Fruit fly (Drosophila melanogaster) whole organism, embryonic: ENCODE data around the gene CG6225.
A peak's percentile ranks its signal among the peaks of the same experiment; 100 is the strongest.

Source experiments
- B-H2 ChIP-seq: fragments of 200-800 bp; sonication (Bioruptor generic); optimal IDR thresholded peaks from 2 replicates; lab custom pipeline; 2018; ENCODE audit warnings: missing biosample characterization, mild to moderate bottlenecking, missing genetic modification characterization
- Bteb2 ChIP-seq: fragments of 200-800 bp; sonication (Bioruptor generic); optimal IDR thresholded peaks from 2 replicates; lab custom pipeline; 2016; ENCODE audit warnings: missing biosample characterization, missing genetic modification characterization
- CG10321 ChIP-seq: fragments of 200-800 bp; sonication (Bioruptor generic); IDR thresholded peaks from 2 replicates; pipeline ENCODE4 v1.3.6; 2022; ENCODE audit warnings: missing biosample characterization, missing genetic modification characterization
- CG11560 ChIP-seq: fragments of 200-800 bp; sonication (Bioruptor generic); IDR thresholded peaks from 3 replicates; pipeline ENCODE4 v1.3.6; 2022; ENCODE audit warnings: missing biosample characterization, missing genetic modification characterization
- CG12219 ChIP-seq: fragments of 200-800 bp; sonication (Bioruptor generic); optimal IDR thresholded peaks from 3 replicates; lab custom pipeline; 2018; ENCODE audit warnings: missing biosample characterization, mild to moderate bottlenecking, missing genetic modification characterization
- CG1602 ChIP-seq: fragments of 200-800 bp; sonication (Bioruptor generic); optimal IDR thresholded peaks from 3 replicates; lab custom pipeline; 2016; ENCODE audit warnings: missing biosample characterization, missing genetic modification characterization
- CG17361 ChIP-seq: fragments of 200-800 bp; sonication (Bioruptor generic); IDR thresholded peaks from 3 replicates; pipeline ENCODE4 v1.3.6; 2022; ENCODE audit warnings: missing biosample characterization, missing genetic modification characterization
- CG17612 ChIP-seq: fragments of 200-800 bp; sonication (Bioruptor generic); IDR thresholded peaks from 2 replicates; pipeline ENCODE4 v1.3.6; 2022; ENCODE audit warnings: missing biosample characterization, missing genetic modification characterization
- CG1832 ChIP-seq: fragments of 200-800 bp; sonication (Bioruptor generic); optimal IDR thresholded peaks from 2 replicates; lab custom pipeline; 2017; ENCODE audit warnings: missing biosample characterization, mild to moderate bottlenecking, missing genetic modification characterization, inconsistent platforms
- CG2199 ChIP-seq: fragments of 200-800 bp; sonication (Bioruptor generic); IDR thresholded peaks from 3 replicates; pipeline ENCODE4 v1.3.6; 2022; ENCODE audit warnings: missing biosample characterization, missing genetic modification characterization
- CG32767 ChIP-seq: fragments of 200-800 bp; sonication (Bioruptor generic); IDR thresholded peaks from 2 replicates; pipeline ENCODE4 v1.3.6; 2022; ENCODE audit warnings: missing biosample characterization, missing genetic modification characterization
- CG3838 ChIP-seq: fragments of 200-800 bp; sonication (Bioruptor generic); optimal IDR thresholded peaks from 3 replicates; lab custom pipeline; 2016; ENCODE audit warnings: missing biosample characterization, missing genetic modification characterization
- CG6765 ChIP-seq: fragments of 200-800 bp; sonication (Bioruptor generic); optimal IDR thresholded peaks from 3 replicates; lab custom pipeline; 2017; ENCODE audit warnings: missing biosample characterization, mild to moderate bottlenecking, missing genetic modification characterization
- CG7839 ChIP-seq: fragments of 200-800 bp; sonication (Bioruptor generic); optimal IDR thresholded peaks from 3 replicates; lab custom pipeline; 2018; ENCODE audit warnings: missing biosample characterization, mild to moderate bottlenecking, missing genetic modification characterization, moderate library complexity
- CG8281 ChIP-seq: fragments of 200-800 bp; sonication (Bioruptor generic); optimal IDR thresholded peaks from 2 replicates; lab custom pipeline; 2018; ENCODE audit warnings: missing biosample characterization, mild to moderate bottlenecking, missing genetic modification characterization, moderate library complexity
- CG9797 ChIP-seq: fragments of 200-800 bp; sonication (Bioruptor generic); optimal IDR thresholded peaks from 3 replicates; lab custom pipeline; 2018; ENCODE audit warnings: missing biosample characterization, mild to moderate bottlenecking, missing genetic modification characterization
- Dp ChIP-seq: fragments of 200-800 bp; sonication (Bioruptor generic); optimal IDR thresholded peaks from 2 replicates; lab custom pipeline; 2018; ENCODE audit warnings: missing biosample characterization, mild to moderate bottlenecking, missing genetic modification characterization, moderate library complexity
- E2f2 ChIP-seq: fragments of 200-800 bp; sonication (Bioruptor generic); IDR thresholded peaks from 2 replicates; pipeline ENCODE4 v1.3.6; 2022; ENCODE audit warnings: missing biosample characterization, missing genetic modification characterization
- Hmx ChIP-seq: fragments of 200-800 bp; sonication (Bioruptor generic); optimal IDR thresholded peaks from 2 replicates; lab custom pipeline; 2016; ENCODE audit warnings: missing biosample characterization, missing genetic modification characterization
- Hr78 ChIP-seq, 2 experiments: fragments of 200-800 bp in 1 of 2; fragments of >200 bp in 1 of 2; sonication (Bioruptor generic) in 1 of 2; optimal IDR thresholded peaks; 2 replicates each; lab custom pipeline; 2017 to 2019; ENCODE audit warnings: missing biosample characterization in 2 of 2, missing genetic modification characterization in 2 of 2, mild to moderate bottlenecking in 1 of 2, moderate library complexity in 1 of 2
- Hsf ChIP-seq: fragments of 200-800 bp; sonication (Bioruptor generic); optimal IDR thresholded peaks from 3 replicates; lab custom pipeline; 2016; ENCODE audit warnings: missing biosample characterization, missing genetic modification characterization
- MBD-R2 ChIP-seq: fragments of 200-800 bp; sonication (Bioruptor generic); IDR thresholded peaks from 2 replicates; pipeline ENCODE4 v1.3.6; 2022; ENCODE audit warnings: missing biosample characterization, missing genetic modification characterization
- Myb ChIP-seq: fragments of 200-800 bp; sonication (Bioruptor generic); optimal IDR thresholded peaks from 2 replicates; lab custom pipeline; 2016; ENCODE audit warnings: missing biosample characterization, missing genetic modification characterization
- Oaz ChIP-seq: fragments of 200-800 bp; sonication (Bioruptor generic); IDR thresholded peaks from 2 replicates; pipeline ENCODE4 v1.3.6; 2022; ENCODE audit warnings: missing biosample characterization, missing genetic modification characterization
- Scr ChIP-seq: fragments of 200-800 bp; sonication (Bioruptor generic); IDR thresholded peaks from 2 replicates; pipeline ENCODE4 v1.3.6; 2022; ENCODE audit warnings: missing biosample characterization, missing genetic modification characterization; ENCODE audit not compliant: partially characterized antibody
- Side ChIP-seq: fragments of 200-800 bp; sonication (Bioruptor generic); optimal IDR thresholded peaks from 2 replicates; lab custom pipeline; 2016; ENCODE audit warnings: missing biosample characterization, missing genetic modification characterization
- Sry-β ChIP-seq: fragments of 200-800 bp; sonication (Bioruptor generic); optimal IDR thresholded peaks from 2 replicates; lab custom pipeline; 2018; ENCODE audit warnings: missing biosample characterization, mild to moderate bottlenecking, missing genetic modification characterization, moderate library complexity
- TFAM ChIP-seq: fragments of 200-800 bp; sonication (Bioruptor generic); optimal IDR thresholded peaks from 2 replicates; lab custom pipeline; 2017; ENCODE audit warnings: missing biosample characterization, missing genetic modification characterization, inconsistent platforms
- Trl ChIP-seq, 3 experiments: fragments of >200 bp in 2 of 3; fragments of 200-800 bp in 1 of 3; sonication (Bioruptor generic) in 1 of 3; optimal IDR thresholded peaks; 2 replicates in 1 of 3; 3 replicates in 2 of 3; lab custom pipeline; 2016 to 2017; ENCODE audit warnings: missing biosample characterization in 1 of 3, missing genetic modification characterization in 1 of 3
- Vsx1 ChIP-seq: fragments of 200-800 bp; sonication (Bioruptor generic); optimal IDR thresholded peaks from 2 replicates; lab custom pipeline; 2017; ENCODE audit warnings: missing biosample characterization, mild to moderate bottlenecking, missing genetic modification characterization, missing genetic modification reagents
- bowl ChIP-seq: fragments of 200-800 bp; sonication (Bioruptor generic); IDR thresholded peaks from 2 replicates; pipeline ENCODE4 v1.3.6; 2022; ENCODE audit warnings: missing biosample characterization, missing genetic modification characterization
- cato ChIP-seq: fragments of 200-800 bp; sonication (Bioruptor generic); optimal IDR thresholded peaks from 2 replicates; lab custom pipeline; 2016; ENCODE audit warnings: missing biosample characterization, missing genetic modification characterization, borderline replicate concordance
- chinmo ChIP-seq: fragments of 200-800 bp; sonication (Bioruptor generic); IDR thresholded peaks from 4 replicates; pipeline ENCODE4 v1.3.6; 2022; ENCODE audit warnings: missing biosample characterization, missing genetic modification characterization; ENCODE audit not compliant: partially characterized antibody
- gfzf ChIP-seq: fragments of 200-800 bp; sonication (Bioruptor generic); optimal IDR thresholded peaks from 2 replicates; lab custom pipeline; 2016; ENCODE audit warnings: missing biosample characterization, mild to moderate bottlenecking, missing genetic modification characterization, moderate library complexity
- grn ChIP-seq: fragments of 200-800 bp; sonication (Bioruptor generic); optimal IDR thresholded peaks from 3 replicates; lab custom pipeline; 2017; ENCODE audit warnings: missing biosample characterization, missing genetic modification characterization
- gt ChIP-seq: fragments of 200-800 bp; sonication (Bioruptor generic); IDR thresholded peaks from 2 replicates; pipeline ENCODE4 v1.3.6; 2022; ENCODE audit warnings: missing biosample characterization, missing genetic modification characterization
- hb ChIP-seq: fragments of 200-800 bp; sonication (Bioruptor generic); IDR thresholded peaks from 3 replicates; pipeline ENCODE4 v1.3.6; 2022; ENCODE audit warnings: missing biosample characterization, missing genetic modification characterization; ENCODE audit not compliant: partially characterized antibody
- lilli ChIP-seq: fragments of 200-800 bp; sonication (Bioruptor generic); optimal IDR thresholded peaks from 3 replicates; lab custom pipeline; 2016; ENCODE audit warnings: missing biosample characterization, missing genetic modification characterization
- otp ChIP-seq: fragments of 200-800 bp; sonication (Bioruptor generic); IDR thresholded peaks from 3 replicates; pipeline ENCODE4, ENCODE4 v1.3.6; 2022; ENCODE audit warnings: missing biosample characterization, missing genetic modification characterization
- pb ChIP-seq: fragments of 200-800 bp; sonication (Bioruptor generic); optimal IDR thresholded peaks from 3 replicates; lab custom pipeline; 2016; ENCODE audit warnings: missing biosample characterization, missing genetic modification characterization
- pzg ChIP-seq: fragments of 200-800 bp; sonication (Bioruptor generic); optimal IDR thresholded peaks from 3 replicates; lab custom pipeline; 2018; ENCODE audit warnings: missing biosample characterization, mild to moderate bottlenecking, missing genetic modification characterization, moderate library complexity
- sd ChIP-seq: fragments of 200-800 bp; sonication (Bioruptor generic); optimal IDR thresholded peaks from 3 replicates; lab custom pipeline; 2018; ENCODE audit warnings: missing biosample characterization, mild to moderate bottlenecking, missing genetic modification characterization, moderate library complexity
- sens ChIP-seq: fragments of 200-800 bp; sonication (Bioruptor generic); peaks from one replicate; lab custom pipeline; 2016; ENCODE audit warnings: missing biosample characterization, missing genetic modification characterization
- stwl ChIP-seq: fragments of 200-800 bp; sonication (Bioruptor generic); optimal IDR thresholded peaks from 3 replicates; lab custom pipeline; 2018; ENCODE audit warnings: missing biosample characterization, mild to moderate bottlenecking, missing genetic modification characterization, moderate library complexity
- zfh2 ChIP-seq: fragments of 200-800 bp; sonication (Bioruptor generic); optimal IDR thresholded peaks from 2 replicates; lab custom pipeline; 2016; ENCODE audit warnings: missing biosample characterization, missing genetic modification characterization

Gene CG6225

dm6 chr3R:12701994-12702494 lies 47.7 kb downstream of the CG6225 start:
- no peak for TF ChIP-seq lilli (GFP tag; lab: Kevin White, UChicago)
- TF ChIP-seq CG3838 (GFP tag; lab: Kevin White, UChicago), result no peak
- no peak for TF ChIP-seq otp
- TF ChIP-seq CG10321 (GFP tag; lab: Robert Waterston, UW), result no peak
- TF ChIP-seq Vsx1 (GFP tag; lab: Kevin White, UChicago), result no peak
- peak; percentile 82 for TF ChIP-seq CG2199 (GFP tag; lab: Robert Waterston, UW)
- no peak for TF ChIP-seq CG7839 (tag; lab: Kevin White, UChicago)
- TF ChIP-seq B-H2, result no peak
- 0 out of 4 replicates have a peak, but pooled peaks have one; percentile 43 for TF ChIP-seq chinmo (GFP tag; lab: Robert Waterston, UW)
- TF ChIP-seq CG12219 (GFP tag; lab: Kevin White, UChicago), result no peak
- TF ChIP-seq CG1602, result no peak
- no peak for TF ChIP-seq CG17612
- peak; percentile 94 for TF ChIP-seq sd (tag; lab: Kevin White, UChicago)
- TF ChIP-seq cato, result no peak
- no peak for TF ChIP-seq CG8281 (tag; lab: Kevin White, UChicago)
- no peak for TF ChIP-seq Side (GFP tag; lab: Kevin White, UChicago)
- TF ChIP-seq Hr78 (GFP tag; optimal IDR thresholded peaks at IDR 0.05; lab: Kevin White, UChicago), result peak in 1 of 2 experiments; percentile 35
- TF ChIP-seq grn, result peak; percentile 42
- peak; percentile 55; the same call in 1 of the 2 replicates for TF ChIP-seq CG32767
- TF ChIP-seq TFAM, result no peak
- TF ChIP-seq pb (GFP tag; lab: Kevin White, UChicago), result no peak

DNA sequence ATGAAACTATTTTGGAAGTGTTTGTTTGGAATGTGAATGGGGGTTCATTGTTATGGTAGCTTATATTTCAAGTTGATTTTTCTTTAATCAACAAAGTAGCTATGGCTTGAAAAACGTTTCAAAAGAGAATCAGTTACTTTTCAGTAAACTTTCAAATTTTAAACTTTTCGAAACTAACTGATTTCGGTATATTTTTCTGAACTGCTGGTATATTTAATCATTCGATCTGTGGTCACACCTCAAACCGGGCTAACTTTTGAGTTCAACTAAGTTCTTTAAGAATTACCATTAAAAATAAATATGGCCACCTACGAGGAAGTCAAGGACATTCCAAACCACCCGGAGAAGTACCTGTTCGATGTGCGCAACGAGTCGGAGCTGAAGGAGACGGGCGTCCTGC lies 50.5 kb downstream of the CG6225 start, which contains the start of gene CG12279:
Gene CG12279 (plus strand): TSS at position 234 of the 400 bp plus-strand sequence.
- TF ChIP-seq bowl (GFP tag; lab: Robert Waterston, UW) (no peak), pzg (GFP tag; lab: Kevin White, UChicago) (peak; percentile 34), Scr (GFP tag; lab: Robert Waterston, UW) (no peak), CG6765 (GFP tag; lab: Kevin White, UChicago) (no peak), Trl (optimal IDR thresholded peaks at IDR 0.05; lab: Kevin White, UChicago) (no peak), Trl (GFP tag; optimal IDR thresholded peaks at IDR 0.05; lab: Kevin White, UChicago) (no peak), CG17361 (GFP tag; lab: Robert Waterston, UW) (no peak), Myb (GFP tag; lab: Kevin White, UChicago) (peak; percentile 85), gt (GFP tag; lab: Robert Waterston, UW) (no peak), Sry-β (GFP tag; lab: Kevin White, UChicago) (no peak), Hsf (GFP tag; lab: Kevin White, UChicago) (no peak), stwl (peak; percentile 5), E2f2 (GFP tag; lab: Robert Waterston, UW) (peak; percentile 59), sens (GFP tag; lab: Kevin White, UChicago) (no peak), Bteb2 (GFP tag; lab: Kevin White, UChicago) (no peak), gfzf (peak; percentile 68), CG11560 (tag; lab: Robert Waterston, UW) (no peak), CG9797 (peak; percentile 40), hb (no peak), Hmx (GFP tag; lab: Kevin White, UChicago) (no peak), Vsx1 (GFP tag; lab: Kevin White, UChicago) (no peak), Oaz (GFP tag; lab: Robert Waterston, UW) (no peak), Dp (GFP tag; lab: Kevin White, UChicago) (peak; percentile 53), CG3838 (GFP tag; lab: Kevin White, UChicago) (no peak), zfh2 (no peak), MBD-R2 (GFP tag; lab: Robert Waterston, UW) (peak; percentile 44; the same call in 1 of the 2 replicates), CG1832 (GFP tag; lab: Kevin White, UChicago) (no peak)
